Fruit fly (Drosophila melanogaster) whole organism, embryonic: Measurements from ENCODE around the gene Mabi.

ENCODE experiments used
- Antp ChIP-seq: fragments of 200-800 bp; sonication (Bioruptor generic); optimal IDR thresholded peaks from 3 replicates; lab custom pipeline; 2016; ENCODE audit warnings: missing biosample characterization, missing genetic modification characterization
- CG11085 ChIP-seq: fragments of 200-800 bp; sonication (Bioruptor generic); IDR thresholded peaks from 2 replicates; pipeline ENCODE4 v1.3.6; 2022; ENCODE audit warnings: missing biosample characterization, missing genetic modification characterization
- CG14050 ChIP-seq: fragments of 200-800 bp; sonication (Bioruptor generic); IDR thresholded peaks from 3 replicates; pipeline ENCODE4 v1.3.6; 2022; ENCODE audit warnings: missing biosample characterization, missing genetic modification characterization
- CG15514 ChIP-seq: fragments of 200-800 bp; sonication (Bioruptor generic); optimal IDR thresholded peaks from 3 replicates; lab custom pipeline; 2017; ENCODE audit warnings: missing biosample characterization, missing genetic modification characterization, mild to moderate bottlenecking, moderate library complexity, missing genetic modification reagents
- CG15601 ChIP-seq: fragments of 200-800 bp; sonication (Bioruptor generic); optimal IDR thresholded peaks from 3 replicates; lab custom pipeline; 2019; ENCODE audit warnings: missing biosample characterization, mild to moderate bottlenecking, missing genetic modification characterization, moderate library complexity
- CG1647 ChIP-seq: fragments of 200-800 bp; sonication (Bioruptor generic); optimal IDR thresholded peaks from 3 replicates; lab custom pipeline; 2016; ENCODE audit warnings: missing biosample characterization, missing genetic modification characterization
- CG17612 ChIP-seq: fragments of 200-800 bp; sonication (Bioruptor generic); IDR thresholded peaks from 2 replicates; pipeline ENCODE4 v1.3.6; 2022; ENCODE audit warnings: missing biosample characterization, missing genetic modification characterization
- CG18011 ChIP-seq: fragments of 200-800 bp; sonication (Bioruptor generic); optimal IDR thresholded peaks from 2 replicates; lab custom pipeline; 2017; ENCODE audit warnings: missing biosample characterization, missing genetic modification characterization, mild to moderate bottlenecking, moderate library complexity, missing genotype
- CG1832 ChIP-seq: fragments of 200-800 bp; sonication (Bioruptor generic); optimal IDR thresholded peaks from 2 replicates; lab custom pipeline; 2017; ENCODE audit warnings: missing biosample characterization, mild to moderate bottlenecking, missing genetic modification characterization, inconsistent platforms
- CG18619 ChIP-seq: fragments of 200-800 bp; sonication (Bioruptor generic); optimal IDR thresholded peaks from 3 replicates; lab custom pipeline; 2017; ENCODE audit warnings: missing biosample characterization, mild to moderate bottlenecking, missing genetic modification characterization
- CG31224 ChIP-seq: fragments of 200-800 bp; sonication (Bioruptor generic); IDR thresholded peaks from 2 replicates; pipeline ENCODE4 v1.3.6; 2022; ENCODE audit warnings: missing biosample characterization, missing genetic modification characterization
- CG31441 ChIP-seq: fragments of 200-800 bp; sonication (Bioruptor generic); IDR thresholded peaks from 2 replicates; pipeline ENCODE4 v1.3.6; 2022; ENCODE audit warnings: missing biosample characterization, missing genetic modification characterization
- CG33213 ChIP-seq: fragments of 200-800 bp; sonication (Bioruptor generic); optimal IDR thresholded peaks from 3 replicates; lab custom pipeline; 2016; ENCODE audit warnings: missing biosample characterization, missing genetic modification characterization
- CG3407 ChIP-seq: fragments of 200-800 bp; sonication (Bioruptor generic); optimal IDR thresholded peaks from 2 replicates; lab custom pipeline; 2018; ENCODE audit warnings: missing biosample characterization, mild to moderate bottlenecking, missing genetic modification characterization
- CHES-1-like ChIP-seq: fragments of 200-800 bp; sonication (Bioruptor generic); optimal IDR thresholded peaks from 2 replicates; lab custom pipeline; 2016; ENCODE audit warnings: missing biosample characterization, missing genetic modification characterization
- Camta ChIP-seq: fragments of 200-800 bp; sonication (Bioruptor generic); optimal IDR thresholded peaks from 2 replicates; lab custom pipeline; 2016; ENCODE audit warnings: missing biosample characterization, missing genetic modification characterization
- Dad ChIP-seq: fragments of 200-800 bp; sonication (Bioruptor generic); optimal IDR thresholded peaks from 3 replicates; lab custom pipeline; 2016; ENCODE audit warnings: missing biosample characterization, missing genetic modification characterization
- Doc3 ChIP-seq: fragments of 200-800 bp; sonication (Bioruptor generic); IDR thresholded peaks from 3 replicates; pipeline ENCODE4 v1.3.6; 2022; ENCODE audit warnings: missing biosample characterization, missing genetic modification characterization; ENCODE audit not compliant: partially characterized antibody
- Elba2 ChIP-seq: fragments of 200-800 bp; sonication (Bioruptor generic); optimal IDR thresholded peaks from 3 replicates; lab custom pipeline; 2016; ENCODE audit warnings: missing biosample characterization, missing genetic modification characterization
- Fer1 ChIP-seq: fragments of 200-800 bp; sonication (Bioruptor generic); optimal IDR thresholded peaks from 2 replicates; lab custom pipeline; 2017; ENCODE audit warnings: missing biosample characterization, mild to moderate bottlenecking, missing genetic modification characterization
- Hey ChIP-seq: fragments of 200-800 bp; sonication (Bioruptor generic); optimal IDR thresholded peaks from 3 replicates; lab custom pipeline; 2018; ENCODE audit warnings: missing biosample characterization, mild to moderate bottlenecking, missing genetic modification characterization
- HmgD ChIP-seq: fragments of 200-800 bp; sonication (Bioruptor generic); optimal IDR thresholded peaks from 3 replicates; lab custom pipeline; 2016; ENCODE audit warnings: missing biosample characterization, missing genetic modification characterization
- Mes4 ChIP-seq: fragments of 200-800 bp; sonication (Bioruptor generic); optimal IDR thresholded peaks from 2 replicates; lab custom pipeline; 2016; ENCODE audit warnings: missing biosample characterization, missing genetic modification characterization
- NK7.1 ChIP-seq: fragments of 200-800 bp; sonication (Bioruptor generic); optimal IDR thresholded peaks from 3 replicates; lab custom pipeline; 2016; ENCODE audit warnings: missing biosample characterization, missing genetic modification characterization
- NfI ChIP-seq: fragments of 200-800 bp; sonication (Bioruptor generic); optimal IDR thresholded peaks from 3 replicates; lab custom pipeline; 2018; ENCODE audit warnings: missing biosample characterization, mild to moderate bottlenecking, missing genetic modification characterization, moderate library complexity
- Oaz ChIP-seq: fragments of 200-800 bp; sonication (Bioruptor generic); IDR thresholded peaks from 2 replicates; pipeline ENCODE4 v1.3.6; 2022; ENCODE audit warnings: missing biosample characterization, missing genetic modification characterization
- amos ChIP-seq: fragments of 200-800 bp; sonication (Bioruptor generic); IDR thresholded peaks from 2 replicates; pipeline ENCODE4 v1.3.6; 2022; ENCODE audit warnings: missing biosample characterization, missing genetic modification characterization; ENCODE audit not compliant: partially characterized antibody
- aop ChIP-seq: fragments of 200-800 bp; sonication (Bioruptor generic); IDR thresholded peaks from 2 replicates; pipeline ENCODE4 v1.3.6; 2022; ENCODE audit warnings: missing biosample characterization, missing genetic modification characterization
- ara ChIP-seq: fragments of 200-800 bp; sonication (Bioruptor generic); IDR thresholded peaks from 2 replicates; pipeline ENCODE4 v1.3.6; 2022; ENCODE audit warnings: missing biosample characterization, missing genetic modification characterization
- bowl ChIP-seq: fragments of 200-800 bp; sonication (Bioruptor generic); IDR thresholded peaks from 2 replicates; pipeline ENCODE4 v1.3.6; 2022; ENCODE audit warnings: missing biosample characterization, missing genetic modification characterization
- br ChIP-seq: fragments of >200 bp; optimal IDR thresholded peaks from 2 replicates; lab custom pipeline; 2017
- chif ChIP-seq, 2 experiments: fragments of 200-800 bp; sonication (Bioruptor generic); optimal IDR thresholded peaks; 3 replicates each; lab custom pipeline; 2016; ENCODE audit warnings: missing biosample characterization in 2 of 2, missing genetic modification characterization in 2 of 2
- chinmo ChIP-seq: fragments of 200-800 bp; sonication (Bioruptor generic); IDR thresholded peaks from 4 replicates; pipeline ENCODE4 v1.3.6; 2022; ENCODE audit warnings: missing biosample characterization, missing genetic modification characterization; ENCODE audit not compliant: partially characterized antibody
- crp ChIP-seq, 2 experiments: fragments of 200-800 bp; sonication (Bioruptor generic); optimal IDR thresholded peaks; 2 replicates in 1 of 2; 3 replicates in 1 of 2; lab custom pipeline; 2017; ENCODE audit warnings: missing biosample characterization in 2 of 2, missing genetic modification characterization in 2 of 2, mild to moderate bottlenecking in 1 of 2, moderate library complexity in 1 of 2
- dpn ChIP-seq, 2 experiments: fragments of 200-800 bp; sonication (Bioruptor generic); optimal IDR thresholded peaks; 3 replicates each; lab custom pipeline; 2016; ENCODE audit warnings: missing biosample characterization in 2 of 2, missing genetic modification characterization in 2 of 2
- dysf ChIP-seq: fragments of 200-800 bp; sonication (Bioruptor generic); IDR thresholded peaks from 3 replicates; pipeline ENCODE4 v1.3.6; 2022; ENCODE audit warnings: missing biosample characterization, missing genetic modification characterization
- gce ChIP-seq: fragments of 200-800 bp; sonication (Bioruptor generic); IDR thresholded peaks from 3 replicates; pipeline ENCODE4 v1.3.6; 2022; ENCODE audit warnings: missing biosample characterization, missing genetic modification characterization
- jigr1 ChIP-seq: fragments of 200-800 bp; sonication (Bioruptor generic); IDR thresholded peaks from 3 replicates; pipeline ENCODE4 v1.3.6; 2022; ENCODE audit warnings: missing biosample characterization, missing genetic modification characterization
- klu ChIP-seq: fragments of 200-800 bp; sonication (Bioruptor generic); IDR thresholded peaks from 2 replicates; pipeline ENCODE4 v1.3.6; 2022; ENCODE audit warnings: missing biosample characterization, missing genetic modification characterization
- kni ChIP-seq: fragments of 200-800 bp; sonication (Bioruptor generic); optimal IDR thresholded peaks from 3 replicates; lab custom pipeline; 2017; ENCODE audit warnings: mild to moderate bottlenecking, missing biosample characterization, missing genetic modification reagents, missing genetic modification characterization
- maf-S ChIP-seq: fragments of 200-800 bp; sonication (Bioruptor generic); optimal IDR thresholded peaks from 2 replicates; lab custom pipeline; 2016; ENCODE audit warnings: missing biosample characterization, missing genetic modification characterization
- org-1 ChIP-seq: fragments of 200-800 bp; sonication (Bioruptor generic); optimal IDR thresholded peaks from 2 replicates; lab custom pipeline; 2017; ENCODE audit warnings: missing biosample characterization, missing genetic modification characterization
- pb ChIP-seq: fragments of 200-800 bp; sonication (Bioruptor generic); optimal IDR thresholded peaks from 3 replicates; lab custom pipeline; 2016; ENCODE audit warnings: missing biosample characterization, missing genetic modification characterization
- peb ChIP-seq: fragments of 200-800 bp; sonication (Bioruptor generic); IDR thresholded peaks from 2 replicates; pipeline ENCODE4 v1.3.6; 2022; ENCODE audit warnings: missing biosample characterization, missing genetic modification characterization
- pzg ChIP-seq: fragments of 200-800 bp; sonication (Bioruptor generic); optimal IDR thresholded peaks from 3 replicates; lab custom pipeline; 2018; ENCODE audit warnings: missing biosample characterization, mild to moderate bottlenecking, missing genetic modification characterization, moderate library complexity
- sens ChIP-seq: fragments of 200-800 bp; sonication (Bioruptor generic); peaks from one replicate; lab custom pipeline; 2016; ENCODE audit warnings: missing biosample characterization, missing genetic modification characterization
- sr ChIP-seq: fragments of 200-800 bp; sonication (Bioruptor generic); IDR thresholded peaks from 3 replicates; pipeline ENCODE4 v1.3.6; 2022; ENCODE audit warnings: missing biosample characterization, missing genetic modification characterization
- ssp ChIP-seq: fragments of 200-800 bp; sonication (Bioruptor generic); IDR thresholded peaks from 2 replicates; pipeline ENCODE4 v1.3.6; 2022; ENCODE audit warnings: missing biosample characterization, missing genetic modification characterization
- trh ChIP-seq: fragments of 200-800 bp; sonication (Bioruptor generic); optimal IDR thresholded peaks from 2 replicates; lab custom pipeline; 2016; ENCODE audit warnings: missing biosample characterization, missing genetic modification characterization
- tup ChIP-seq: fragments of 200-800 bp; sonication (Bioruptor generic); optimal IDR thresholded peaks from 2 replicates; lab custom pipeline; 2016; ENCODE audit warnings: missing biosample characterization, mild to moderate bottlenecking, missing genetic modification characterization, moderate library complexity
- unpg ChIP-seq: fragments of 200-800 bp; sonication (Bioruptor generic); optimal IDR thresholded peaks from 3 replicates; lab custom pipeline; 2018; ENCODE audit warnings: missing biosample characterization, mild to moderate bottlenecking, missing genetic modification characterization, moderate library complexity

The Mabi gene

dm6 chr2L:13219281-13220092 is 15.0 kb downstream of the Mabi start, which contains the start of the genes CG9426 and mRF1 (continued):
- TF ChIP-seq CG3407 (GFP tag; lab: Kevin White, UChicago) = no peak
- peak; percentile 93 for TF ChIP-seq Doc3 (GFP tag; lab: Robert Waterston, UW)
- no peak for TF ChIP-seq ssp
- TF ChIP-seq Dad = no peak
- TF ChIP-seq Mes4 (GFP tag; lab: Kevin White, UChicago) = no peak
- TF ChIP-seq Camta = no peak
- TF ChIP-seq ara = no peak
- no peak for TF ChIP-seq klu (GFP tag; lab: Robert Waterston, UW)
- peak; percentile 97 for TF ChIP-seq amos (GFP tag; lab: Robert Waterston, UW)
- no peak for TF ChIP-seq Oaz (GFP tag; lab: Robert Waterston, UW)
- TF ChIP-seq dpn (GFP tag; optimal IDR thresholded peaks at IDR 0.05; lab: Kevin White, UChicago) = peak; percentile 17 to 24
- TF ChIP-seq CG33213 = peak; percentile 13
- no peak for TF ChIP-seq CG1832 (GFP tag; lab: Kevin White, UChicago)
- no peak for TF ChIP-seq CG14050 (GFP tag; lab: Robert Waterston, UW)
- TF ChIP-seq CG17612 (GFP tag; lab: Robert Waterston, UW) = no peak
- no peak for TF ChIP-seq Antp (GFP tag; lab: Kevin White, UChicago)
- no peak for TF ChIP-seq tup
- no peak for TF ChIP-seq maf-S (GFP tag; lab: Kevin White, UChicago)
- TF ChIP-seq CG18619 (GFP tag; lab: Kevin White, UChicago) = no peak
- TF ChIP-seq jigr1 (GFP tag; lab: Robert Waterston, UW) = no peak
- no peak for TF ChIP-seq Hey
- no peak for TF ChIP-seq org-1 (GFP tag; lab: Kevin White, UChicago)
- peak; percentile 21; the same call in 1 of the 2 replicates for TF ChIP-seq CG31441
- no peak for TF ChIP-seq CG11085
- TF ChIP-seq br (lab: Kevin White, UChicago) = no peak
- TF ChIP-seq peb (GFP tag; lab: Robert Waterston, UW) = no peak
- no peak for TF ChIP-seq NK7.1 (GFP tag; lab: Kevin White, UChicago)
- TF ChIP-seq chinmo = peak; percentile 98
- TF ChIP-seq CG15514 = peak; percentile 94
- TF ChIP-seq sr (GFP tag; lab: Robert Waterston, UW) = peak; percentile 18; the same call in 1 of the 3 replicates
- peak; percentile 40 for TF ChIP-seq unpg (GFP tag; lab: Kevin White, UChicago)
- TF ChIP-seq NfI (GFP tag; lab: Kevin White, UChicago) = no peak
- peak in 1 of 2 experiments; percentile 1 for TF ChIP-seq crp (GFP tag; optimal IDR thresholded peaks at IDR 0.05; lab: Kevin White, UChicago)
- TF ChIP-seq dysf (GFP tag; lab: Robert Waterston, UW) = no peak
- TF ChIP-seq kni (GFP tag; lab: Kevin White, UChicago) = peak; percentile 62
- no peak for TF ChIP-seq HmgD (GFP tag; lab: Kevin White, UChicago)
- peak; percentile 88 for TF ChIP-seq sens
- no peak for TF ChIP-seq bowl (GFP tag; lab: Robert Waterston, UW)
- TF ChIP-seq chif (GFP tag; optimal IDR thresholded peaks at IDR 0.05; lab: Kevin White, UChicago) = no peak
- TF ChIP-seq CG1647 (GFP tag; lab: Kevin White, UChicago) = no peak
- TF ChIP-seq trh (GFP tag; lab: Kevin White, UChicago) = no peak
- TF ChIP-seq CHES-1-like (GFP tag; lab: Kevin White, UChicago) = peak; percentile 31
- no peak for TF ChIP-seq CG31224 (GFP tag; lab: Robert Waterston, UW)
- no peak for TF ChIP-seq pb (GFP tag; lab: Kevin White, UChicago)
- TF ChIP-seq CG15601 (tag; lab: Kevin White, UChicago) = peak; percentile 48
- TF ChIP-seq gce = no peak
- TF ChIP-seq Fer1 (GFP tag; lab: Kevin White, UChicago) = peak; percentile 39
- TF ChIP-seq pzg (GFP tag; lab: Kevin White, UChicago) = peak; percentile 81
- TF ChIP-seq Elba2 (GFP tag; lab: Kevin White, UChicago) = peak; percentile 86
- no peak for TF ChIP-seq aop (GFP tag; lab: Robert Waterston, UW)
- peak; percentile 13 for TF ChIP-seq CG18011
